Fruit fly (Drosophila melanogaster): Measurements from ENCODE around the gene CRMP.
A peak's percentile ranks its signal among the peaks of the same experiment; 100 is the strongest.

CRMP gene

DNA sequence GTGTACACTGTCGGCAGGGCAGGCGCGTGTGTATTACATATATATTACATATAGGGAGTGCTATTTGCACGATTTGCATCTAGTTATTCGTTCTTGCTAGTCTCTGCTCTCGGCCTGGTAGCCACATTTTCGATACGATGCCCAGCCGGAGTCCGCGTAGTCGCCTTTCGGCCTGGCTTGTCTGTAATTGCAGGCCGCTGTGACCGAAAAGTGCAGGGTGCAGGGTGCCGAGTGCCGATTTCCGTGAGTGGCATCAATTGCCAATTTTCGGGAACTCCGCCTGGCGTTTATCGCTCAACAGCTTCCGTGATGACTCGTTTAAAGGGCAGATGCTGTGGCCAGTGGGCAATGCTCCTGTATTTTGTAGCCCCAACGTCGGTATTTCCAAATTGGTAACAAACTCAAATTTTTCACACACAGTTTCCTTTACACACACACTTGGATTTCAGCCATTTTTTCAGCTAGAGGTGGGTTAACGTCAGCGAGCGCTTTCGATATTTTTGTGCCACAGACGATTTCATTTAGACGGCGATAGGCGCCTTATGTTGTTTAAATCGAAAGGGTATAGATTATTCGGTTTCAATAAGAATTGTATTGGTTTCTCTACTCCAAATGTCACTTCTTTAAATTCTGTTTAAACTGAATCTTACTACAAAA is 17.1 kb downstream of the CRMP start, which contains the start of gene CG2926 (continued):
- TF ChIP-seq Side (GFP tag; optimal IDR thresholded peaks at IDR 0.05): peak; percentile 21
- peak; percentile 68 for TF ChIP-seq HmgZ (tag; optimal IDR thresholded peaks at IDR 0.05)
- no peak for TF ChIP-seq ind (GFP tag; optimal IDR thresholded peaks at IDR 0.05)
- TF ChIP-seq lbe (GFP tag; optimal IDR thresholded peaks at IDR 0.05): no peak
- TF ChIP-seq Trl (optimal IDR thresholded peaks at IDR 0.05): no peak
- TF ChIP-seq Trl (GFP tag; optimal IDR thresholded peaks at IDR 0.05): peak; percentile 48
- TF ChIP-seq CG4282 (GFP tag; optimal IDR thresholded peaks at IDR 0.05): peak; percentile 15
- no peak for TF ChIP-seq CG14667 (GFP tag; IDR thresholded peaks at IDR 0.05)
- TF ChIP-seq amos (GFP tag; IDR thresholded peaks at IDR 0.05; ENCODE audit: partially characterized antibody): peak; percentile 93
- peak; percentile 93 for TF ChIP-seq Elba2 (GFP tag; optimal IDR thresholded peaks at IDR 0.05)
- peak; percentile 9 for TF ChIP-seq caup (GFP tag; optimal IDR thresholded peaks at IDR 0.05; ENCODE audit: severe bottlenecking)
- TF ChIP-seq C15 (GFP tag; IDR thresholded peaks at IDR 0.05): no peak
- TF ChIP-seq stwl (tag; optimal IDR thresholded peaks at IDR 0.05): no peak
- TF ChIP-seq CG8388 (GFP tag; optimal IDR thresholded peaks at IDR 0.05): no peak
- peak; percentile 45; the same call in 1 of the 3 replicates for TF ChIP-seq dysf (GFP tag; IDR thresholded peaks at IDR 0.05)
- no peak for TF ChIP-seq grau (tag; optimal IDR thresholded peaks at IDR 0.05)
- peak; percentile 93 for TF ChIP-seq bbx (GFP tag; IDR thresholded peaks at IDR 0.05; ENCODE audit: partially characterized antibody)
- no peak for TF ChIP-seq sqz (GFP tag; optimal IDR thresholded peaks at IDR 0.05)
- TF ChIP-seq D19A (tag; optimal IDR thresholded peaks at IDR 0.05): peak; percentile 100
- peak; percentile 64 for TF ChIP-seq Dp (GFP tag; optimal IDR thresholded peaks at IDR 0.05)
- TF ChIP-seq HmgD (GFP tag; optimal IDR thresholded peaks at IDR 0.05): peak; percentile 41

DNA sequence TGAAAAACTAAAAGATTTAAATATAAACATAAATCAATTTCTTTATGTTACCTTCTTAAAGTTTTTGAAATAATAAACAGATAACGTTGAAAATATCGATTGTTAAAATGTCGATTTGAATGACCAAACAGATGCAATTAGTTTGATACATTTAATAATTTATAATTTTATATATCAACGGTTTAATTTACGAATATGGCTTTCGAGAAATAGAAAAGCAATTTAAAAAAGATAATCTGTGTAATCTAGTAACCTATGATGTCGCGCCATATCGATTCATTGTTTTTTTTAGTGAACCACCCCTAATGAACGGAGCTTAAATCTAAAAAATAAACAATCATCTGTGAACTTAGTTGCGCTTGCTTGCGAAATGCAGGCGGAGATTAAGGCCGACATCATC is 17.7 kb downstream of the CRMP start, which contains the start of gene PolZ2:
Gene PolZ2, plus strand, starts transcription at position 301 of the 400 bp plus-strand sequence.
- TF ChIP-seq Scr (GFP tag; IDR thresholded peaks at IDR 0.05; ENCODE audit: partially characterized antibody): peak; percentile 36; the same call in 1 of the 2 replicates
- peak; percentile 24 for TF ChIP-seq CG14710 (tag; optimal IDR thresholded peaks at IDR 0.05)
- TF ChIP-seq CG2120 (GFP tag; optimal IDR thresholded peaks at IDR 0.05): no peak
- TF ChIP-seq CG17802 (tag; optimal IDR thresholded peaks at IDR 0.05): peak; percentile 40
- peak; percentile 10 for TF ChIP-seq Dp (GFP tag; optimal IDR thresholded peaks at IDR 0.05)
- no peak for TF ChIP-seq CG2712 (tag; optimal IDR thresholded peaks at IDR 0.05)
- TF ChIP-seq Hr78 (GFP tag; optimal IDR thresholded peaks at IDR 0.05): no peak
- TF ChIP-seq usp (GFP tag; optimal IDR thresholded peaks at IDR 0.05): no peak
- peak; percentile 28 for TF ChIP-seq wek (GFP tag; optimal IDR thresholded peaks at IDR 0.05)
- TF ChIP-seq CG30020 (tag; optimal IDR thresholded peaks at IDR 0.05): peak; percentile 25
- no peak for TF ChIP-seq Optix (GFP tag; IDR thresholded peaks at IDR 0.05)

DNA sequence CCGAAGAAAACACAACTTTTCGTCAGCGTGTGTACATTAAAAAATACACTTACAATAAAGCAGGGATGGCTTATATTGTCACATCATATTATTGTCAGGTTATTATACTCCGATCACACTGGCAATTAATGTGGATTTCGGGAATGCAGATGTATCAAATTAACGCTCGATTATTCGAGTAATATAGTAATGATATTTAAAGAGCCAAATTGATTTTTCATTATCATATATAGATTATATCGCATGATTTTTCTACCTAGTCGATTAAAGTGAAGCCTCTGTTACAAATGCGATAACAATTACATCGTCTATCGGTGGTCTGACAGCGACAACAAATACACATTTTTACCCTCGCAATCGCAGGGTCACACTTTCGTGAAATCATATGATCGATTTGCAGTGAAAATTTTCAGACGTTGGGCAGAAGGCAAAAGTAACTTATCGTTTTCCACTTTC is 20.5 kb downstream of the CRMP start, which contains the start of the genes noi and Vha26:
Gene noi, minus strand, starts transcription at position 62 of the 456 bp plus-strand sequence.
Gene Vha26, plus strand, starts transcription at position 366 of the 456 bp plus-strand sequence.
- TF ChIP-seq CG12219 (GFP tag; optimal IDR thresholded peaks at IDR 0.05) (no peak), Mad (GFP tag; optimal IDR thresholded peaks at IDR 0.05) (peak; percentile 13), ro (GFP tag; IDR thresholded peaks at IDR 0.05) (no peak), Gsc (GFP tag; IDR thresholded peaks at IDR 0.05) (no peak), CG11723 (GFP tag; optimal IDR thresholded peaks at IDR 0.05) (no peak), CG1603 (tag; optimal IDR thresholded peaks at IDR 0.05) (peak; percentile 85), E2f1 (GFP tag; IDR thresholded peaks at IDR 0.05) (no peak), zf30C (GFP tag; optimal IDR thresholded peaks at IDR 0.05) (peak; percentile 54), C15 (GFP tag; IDR thresholded peaks at IDR 0.05) (no peak), Antp (GFP tag; optimal IDR thresholded peaks at IDR 0.05) (no peak), sug (tag; optimal IDR thresholded peaks at IDR 0.05) (peak; percentile 63), luna (GFP tag; optimal IDR thresholded peaks at IDR 0.05) (no peak), CG9437 (GFP tag; optimal IDR thresholded peaks at IDR 0.05) (no peak), CG10543 (GFP tag; optimal IDR thresholded peaks at IDR 0.05) (peak; percentile 44), CG15601 (tag; optimal IDR thresholded peaks at IDR 0.05) (peak; percentile 68), ems (GFP tag; optimal IDR thresholded peaks at IDR 0.05) (no peak), CG42726 (GFP tag; IDR thresholded peaks at IDR 0.05; ENCODE audit: partially characterized antibody) (no peak), Doc3 (GFP tag; IDR thresholded peaks at IDR 0.05; ENCODE audit: partially characterized antibody) (peak; percentile 46; the same call in 2 of the 3 replicates)
